Worm (Caenorhabditis elegans): ENCODE results near the gene C31B8.9.

C31B8.9 gene

ce11 chrV:2927553-2927952, 14.8 kb upstream of the C31B8.9 start, which contains the start of gene C31B8.12:
TSS of gene C31B8.12 (minus strand) at chrV:2927653.
- TF ChIP-seq bed-3 (GFP tag; optimal IDR thresholded peaks at IDR 0.05) (no peak), ceh-39 (tag; optimal IDR thresholded peaks at IDR 0.05) (no peak), elt-3 (tag; optimal IDR thresholded peaks at IDR 0.05) (no peak), snpc-4 (tag; optimal IDR thresholded peaks at IDR 0.05) (no peak)

ce11 chrV:2922594-2922993, 9.8 kb upstream of the C31B8.9 start, which contains the start of gene srh-38:
TSS of gene srh-38 (minus strand) at chrV:2922694.
- TF ChIP-seq nhr-12 (tag; optimal IDR thresholded peaks at IDR 0.05): no peak
- no peak for TF ChIP-seq ceh-43 (GFP tag; optimal IDR thresholded peaks at IDR 0.05)
- TF ChIP-seq lin-13 (tag; optimal IDR thresholded peaks at IDR 0.05): no peak
- no peak for TF ChIP-seq pha-4 (tag; optimal IDR thresholded peaks at IDR 0.05)
- no peak for TF ChIP-seq sptf-1 (tag; optimal IDR thresholded peaks at IDR 0.05)
- TF ChIP-seq sem-2 (GFP tag; optimal IDR thresholded peaks at IDR 0.05): no peak
- TF ChIP-seq mab-5 (tag; optimal IDR thresholded peaks at IDR 0.05): no peak
- TF ChIP-seq ceh-83 (GFP tag; optimal IDR thresholded peaks at IDR 0.05): no peak
- TF ChIP-seq unc-62 (GFP tag; optimal IDR thresholded peaks at IDR 0.05): no peak

ce11 chrV:2920125-2920524, 7.3 kb upstream of the C31B8.9 start:
- TF ChIP-seq cnd-1 (tag; optimal IDR thresholded peaks at IDR 0.05) (no peak), tbx-8 (GFP tag; optimal IDR thresholded peaks at IDR 0.05) (no peak), lin-32 (GFP tag; optimal IDR thresholded peaks at IDR 0.05) (no peak), bed-3 (GFP tag; optimal IDR thresholded peaks at IDR 0.05) (no peak), lin-13 (tag; optimal IDR thresholded peaks at IDR 0.05) (no peak), zip-8 (tag; optimal IDR thresholded peaks at IDR 0.05) (no peak), drap-1 (GFP tag; optimal IDR thresholded peaks at IDR 0.05) (no peak), ces-1 (GFP tag; optimal IDR thresholded peaks at IDR 0.05) (no peak), ceh-39 (tag; optimal IDR thresholded peaks at IDR 0.05) (no peak), elt-1 (tag; optimal IDR thresholded peaks at IDR 0.05; ENCODE audit: borderline replicate concordance, insufficient read depth) (no peak), unc-39 (tag; optimal IDR thresholded peaks at IDR 0.05) (no peak), ceh-83 (GFP tag; optimal IDR thresholded peaks at IDR 0.05) (no peak), blmp-1 (tag; optimal IDR thresholded peaks at IDR 0.05) (no peak), flh-1 (GFP tag; optimal IDR thresholded peaks at IDR 0.05) (no peak), nhr-237 (tag; optimal IDR thresholded peaks at IDR 0.05) (no peak), nhr-2 (tag; optimal IDR thresholded peaks at IDR 0.05) (no peak), ceh-43 (GFP tag; optimal IDR thresholded peaks at IDR 0.05) (no peak), snpc-4 (tag; optimal IDR thresholded peaks at IDR 0.05) (no peak), lsy-2 (tag; optimal IDR thresholded peaks at IDR 0.05) (no peak)

ce11 chrV:2913948-2914347, 1.1 kb upstream of the C31B8.9 start, which contains the start of gene srh-146:
TSS of gene srh-146 (plus strand) at chrV:2914248.
- TF ChIP-seq elt-1 (tag; optimal IDR thresholded peaks at IDR 0.05; ENCODE audit: borderline replicate concordance, insufficient read depth): no peak
- no peak for TF ChIP-seq nhr-28 (tag; optimal IDR thresholded peaks at IDR 0.05)
- TF ChIP-seq M03D4.4 (tag; optimal IDR thresholded peaks at IDR 0.05): no peak
- no peak for TF ChIP-seq snpc-4 (tag; optimal IDR thresholded peaks at IDR 0.05)
- no peak for TF ChIP-seq cnd-1 (tag; optimal IDR thresholded peaks at IDR 0.05)
- no peak for TF ChIP-seq ces-1 (GFP tag; optimal IDR thresholded peaks at IDR 0.05)
- no peak for TF ChIP-seq ham-2 (GFP tag; optimal IDR thresholded peaks at IDR 0.05)
- TF ChIP-seq lsy-2 (tag; optimal IDR thresholded peaks at IDR 0.05): no peak
- no peak for TF ChIP-seq elt-3 (tag; optimal IDR thresholded peaks at IDR 0.05)
- no peak for TF ChIP-seq pha-4 (tag; optimal IDR thresholded peaks at IDR 0.05)
- TF ChIP-seq nhr-2 (tag; optimal IDR thresholded peaks at IDR 0.05): no peak
- TF ChIP-seq bed-3 (GFP tag; optimal IDR thresholded peaks at IDR 0.05): no peak
- no peak for TF ChIP-seq ceh-43 (GFP tag; optimal IDR thresholded peaks at IDR 0.05)
- no peak for TF ChIP-seq lin-32 (GFP tag; optimal IDR thresholded peaks at IDR 0.05)
- no peak for TF ChIP-seq unc-120 (tag; optimal IDR thresholded peaks at IDR 0.05; ENCODE audit: poor library complexity, severe bottlenecking)
- TF ChIP-seq sptf-1 (tag; optimal IDR thresholded peaks at IDR 0.05): no peak
- no peak for TF ChIP-seq blmp-1 (tag; optimal IDR thresholded peaks at IDR 0.05)
- TF ChIP-seq unc-39 (tag; optimal IDR thresholded peaks at IDR 0.05): no peak
- no peak for TF ChIP-seq flh-1 (GFP tag; optimal IDR thresholded peaks at IDR 0.05)
- TF ChIP-seq zip-8 (tag; optimal IDR thresholded peaks at IDR 0.05): no peak

- TF ChIP-seq nhr-76 (tag; optimal IDR thresholded peaks at IDR 0.05): no peak
- no peak for TF ChIP-seq unc-62 (GFP tag; optimal IDR thresholded peaks at IDR 0.05)
- TF ChIP-seq hlh-1 (tag; optimal IDR thresholded peaks at IDR 0.05): no peak
- no peak for TF ChIP-seq ham-2 (GFP tag; optimal IDR thresholded peaks at IDR 0.05)
- TF ChIP-seq drap-1 (GFP tag; optimal IDR thresholded peaks at IDR 0.05): no peak
- no peak for TF ChIP-seq tbx-8 (GFP tag; optimal IDR thresholded peaks at IDR 0.05)
- TF ChIP-seq elt-3 (tag; optimal IDR thresholded peaks at IDR 0.05): no peak
- TF ChIP-seq mls-2 (tag; optimal IDR thresholded peaks at IDR 0.05): no peak
- no peak for TF ChIP-seq nhr-237 (tag; optimal IDR thresholded peaks at IDR 0.05)
- no peak for TF ChIP-seq nhr-28 (tag; optimal IDR thresholded peaks at IDR 0.05)
- no peak for TF ChIP-seq ceh-83 (GFP tag; optimal IDR thresholded peaks at IDR 0.05)
- no peak for TF ChIP-seq ces-1 (GFP tag; optimal IDR thresholded peaks at IDR 0.05)
- no peak for TF ChIP-seq flh-1 (GFP tag; optimal IDR thresholded peaks at IDR 0.05)
- TF ChIP-seq lin-13 (tag; optimal IDR thresholded peaks at IDR 0.05): no peak
Measured at ce11 chrV:2909525-2909924, 3.3 kb downstream of the C31B8.9 start, which contains the start of gene zmp-3. TSS of gene zmp-3 (minus strand) at chrV:2909625.

Data from whole organism, mixed stage, embryonic.